Fruit fly (Drosophila melanogaster) whole organism, embryonic: ENCODE data around the gene CG15534.

Experiments used
- Bgb ChIP-seq: fragments of 200-800 bp; sonication (Bioruptor generic); IDR thresholded peaks from 2 replicates; pipeline ENCODE4 v1.3.6; 2022; ENCODE audit warnings: missing biosample characterization, missing genetic modification characterization; ENCODE audit not compliant: partially characterized antibody
- CG13296 ChIP-seq: fragments of 200-800 bp; sonication (Bioruptor generic); optimal IDR thresholded peaks from 3 replicates; lab custom pipeline; 2018; ENCODE audit warnings: missing biosample characterization, mild to moderate bottlenecking, missing genetic modification characterization
- CG13624 ChIP-seq: fragments of 200-800 bp; sonication (Bioruptor generic); optimal IDR thresholded peaks from 2 replicates; lab custom pipeline; 2016; ENCODE audit warnings: missing biosample characterization, missing genetic modification characterization
- CG15514 ChIP-seq: fragments of 200-800 bp; sonication (Bioruptor generic); optimal IDR thresholded peaks from 3 replicates; lab custom pipeline; 2017; ENCODE audit warnings: missing biosample characterization, missing genetic modification characterization, mild to moderate bottlenecking, moderate library complexity, missing genetic modification reagents
- CG17385 ChIP-seq: fragments of 200-800 bp; sonication (Bioruptor generic); optimal IDR thresholded peaks from 3 replicates; lab custom pipeline; 2018; ENCODE audit warnings: missing biosample characterization, mild to moderate bottlenecking, missing genetic modification characterization
- CG3163 ChIP-seq: fragments of 200-800 bp; sonication (Bioruptor generic); optimal IDR thresholded peaks from 3 replicates; lab custom pipeline; 2016; ENCODE audit warnings: missing biosample characterization, missing genetic modification characterization
- CG34376 ChIP-seq: fragments of 200-800 bp; sonication (Bioruptor generic); optimal IDR thresholded peaks from 2 replicates; lab custom pipeline; 2018; ENCODE audit warnings: missing biosample characterization, mild to moderate bottlenecking, missing genetic modification characterization
- CG9727 ChIP-seq: fragments of 200-800 bp; sonication (Bioruptor generic); optimal IDR thresholded peaks from 3 replicates; lab custom pipeline; 2017; ENCODE audit warnings: missing biosample characterization, mild to moderate bottlenecking, missing genetic modification characterization
- D ChIP-seq, 2 experiments: fragments of 200-800 bp in 1 of 2; fragments of >200 bp in 1 of 2; sonication (Bioruptor generic) in 1 of 2; optimal IDR thresholded peaks; 2 replicates in 1 of 2; 3 replicates in 1 of 2; lab custom pipeline; 2017; ENCODE audit warnings: mild to moderate bottlenecking in 1 of 2, missing biosample characterization in 1 of 2, missing genetic modification characterization in 1 of 2, missing genetic modification reagents in 1 of 2
- Dref ChIP-seq: fragments of 200-800 bp; sonication (Bioruptor generic); IDR thresholded peaks from 2 replicates; pipeline ENCODE4 v1.3.6; 2022; ENCODE audit warnings: missing biosample characterization, missing genetic modification characterization
- E2f2 ChIP-seq: fragments of 200-800 bp; sonication (Bioruptor generic); IDR thresholded peaks from 2 replicates; pipeline ENCODE4 v1.3.6; 2022; ENCODE audit warnings: missing biosample characterization, missing genetic modification characterization
- Fer1 ChIP-seq: fragments of 200-800 bp; sonication (Bioruptor generic); optimal IDR thresholded peaks from 2 replicates; lab custom pipeline; 2017; ENCODE audit warnings: missing biosample characterization, mild to moderate bottlenecking, missing genetic modification characterization
- GATAe ChIP-seq: fragments of 200-800 bp; sonication (Bioruptor generic); conservative IDR thresholded peaks from 2 replicates; pipeline ENCODE4 v1.3.6; 2022; ENCODE audit warnings: missing biosample characterization, missing genetic modification characterization
- Hr78 ChIP-seq, 2 experiments: fragments of 200-800 bp in 1 of 2; fragments of >200 bp in 1 of 2; sonication (Bioruptor generic) in 1 of 2; optimal IDR thresholded peaks; 2 replicates each; lab custom pipeline; 2017 to 2019; ENCODE audit warnings: missing biosample characterization in 2 of 2, missing genetic modification characterization in 2 of 2, mild to moderate bottlenecking in 1 of 2, moderate library complexity in 1 of 2
- MTF-1 ChIP-seq: fragments of 200-800 bp; sonication (Bioruptor generic); optimal IDR thresholded peaks from 2 replicates; lab custom pipeline; 2018; ENCODE audit warnings: missing biosample characterization, mild to moderate bottlenecking, missing genetic modification characterization, borderline replicate concordance
- Med ChIP-seq: fragments of 200-800 bp; sonication (Bioruptor generic); peaks from one replicate; lab custom pipeline; 2016; ENCODE audit warnings: missing biosample characterization, missing genetic modification characterization, mild to moderate bottlenecking, inconsistent platforms, moderate library complexity
- Nf-YC ChIP-seq: fragments of 200-800 bp; optimal IDR thresholded peaks from 3 replicates; lab custom pipeline; 2019; ENCODE audit warnings: missing biosample characterization, mild to moderate bottlenecking, missing genetic modification characterization, moderate library complexity
- Pdp1 ChIP-seq, 2 experiments: fragments of 200-800 bp; sonication (Bioruptor generic); optimal IDR thresholded peaks; 3 replicates each; lab custom pipeline; 2016; ENCODE audit warnings: missing biosample characterization in 2 of 2, missing genetic modification characterization in 2 of 2, mild to moderate bottlenecking in 1 of 2, moderate library complexity in 1 of 2
- Poxn ChIP-seq: fragments of 200-800 bp; sonication (Bioruptor generic); IDR thresholded peaks from 2 replicates; pipeline ENCODE4 v1.3.6; 2022; ENCODE audit warnings: missing biosample characterization, missing genetic modification characterization
- Trl ChIP-seq, 3 experiments: fragments of >200 bp in 2 of 3; fragments of 200-800 bp in 1 of 3; sonication (Bioruptor generic) in 1 of 3; optimal IDR thresholded peaks; 2 replicates in 1 of 3; 3 replicates in 2 of 3; lab custom pipeline; 2016 to 2017; ENCODE audit warnings: missing biosample characterization in 1 of 3, missing genetic modification characterization in 1 of 3
- caup ChIP-seq: fragments of 200-800 bp; sonication (Bioruptor generic); optimal IDR thresholded peaks from 3 replicates; lab custom pipeline; 2017; ENCODE audit warnings: missing biosample characterization, mild to moderate bottlenecking, missing genetic modification characterization, moderate library complexity; ENCODE audit not compliant: severe bottlenecking
- crol ChIP-seq: fragments of 200-800 bp; sonication (Bioruptor generic); IDR thresholded peaks from 2 replicates; pipeline ENCODE4 v1.3.6; 2022; ENCODE audit warnings: missing biosample characterization, missing genetic modification characterization
- dan ChIP-seq: fragments of 200-800 bp; sonication (Bioruptor generic); IDR thresholded peaks from 2 replicates; pipeline ENCODE4 v1.3.6; 2022; ENCODE audit warnings: missing biosample characterization, missing genetic modification characterization
- danr ChIP-seq: fragments of 200-800 bp; sonication (Bioruptor generic); IDR thresholded peaks from 2 replicates; pipeline ENCODE4 v1.3.6; 2022; ENCODE audit warnings: missing biosample characterization, missing genetic modification characterization
- emc ChIP-seq: fragments of 200-800 bp; sonication (Bioruptor generic); optimal IDR thresholded peaks from 2 replicates; lab custom pipeline; 2016; ENCODE audit warnings: missing biosample characterization, missing genetic modification characterization
- exex ChIP-seq: fragments of 200-800 bp; sonication (Bioruptor generic); optimal IDR thresholded peaks from 4 replicates; lab custom pipeline; 2018; ENCODE audit warnings: missing biosample characterization, mild to moderate bottlenecking, missing genetic modification characterization, moderate library complexity
- fd3F ChIP-seq: fragments of 200-800 bp; sonication (Bioruptor generic); optimal IDR thresholded peaks from 2 replicates; lab custom pipeline; 2018; ENCODE audit warnings: missing biosample characterization, mild to moderate bottlenecking, missing genetic modification characterization, moderate library complexity
- grn ChIP-seq: fragments of 200-800 bp; sonication (Bioruptor generic); optimal IDR thresholded peaks from 3 replicates; lab custom pipeline; 2017; ENCODE audit warnings: missing biosample characterization, missing genetic modification characterization
- h ChIP-seq: fragments of >200 bp; optimal IDR thresholded peaks from 2 replicates; lab custom pipeline; 2017
- jigr1 ChIP-seq: fragments of 200-800 bp; sonication (Bioruptor generic); IDR thresholded peaks from 3 replicates; pipeline ENCODE4 v1.3.6; 2022; ENCODE audit warnings: missing biosample characterization, missing genetic modification characterization
- lbe ChIP-seq: fragments of 200-800 bp; sonication (Bioruptor generic); optimal IDR thresholded peaks from 2 replicates; lab custom pipeline; 2016; ENCODE audit warnings: missing biosample characterization, mild to moderate bottlenecking, missing genetic modification characterization
- mirr ChIP-seq: fragments of 200-800 bp; sonication (Bioruptor generic); optimal IDR thresholded peaks from 3 replicates; lab custom pipeline; 2018; ENCODE audit warnings: missing biosample characterization, mild to moderate bottlenecking, missing genetic modification characterization
- nom ChIP-seq: fragments of 200-800 bp; sonication (Bioruptor generic); optimal IDR thresholded peaks from 2 replicates; lab custom pipeline; 2017; ENCODE audit warnings: missing biosample characterization, missing genetic modification characterization, mild to moderate bottlenecking, moderate library complexity, missing genetic modification reagents
- phol ChIP-seq: fragments of 200-800 bp; sonication (Bioruptor generic); optimal IDR thresholded peaks from 3 replicates; lab custom pipeline; 2018; ENCODE audit warnings: missing biosample characterization, mild to moderate bottlenecking, missing genetic modification characterization, moderate library complexity
- psq ChIP-seq: fragments of 200-800 bp; sonication (Bioruptor generic); optimal IDR thresholded peaks from 2 replicates; lab custom pipeline; 2017; ENCODE audit warnings: missing biosample characterization, missing genetic modification characterization
- ranshi ChIP-seq: fragments of 200-800 bp; sonication (Bioruptor generic); IDR thresholded peaks from 2 replicates; pipeline ENCODE4 v1.3.6; 2022; ENCODE audit warnings: missing biosample characterization, missing genetic modification characterization
- sisA ChIP-seq: fragments of 200-800 bp; sonication (Bioruptor generic); IDR thresholded peaks from 2 replicates; pipeline ENCODE4 v1.3.6; 2022; ENCODE audit warnings: missing biosample characterization, missing genetic modification characterization
- sug ChIP-seq: fragments of 200-800 bp; optimal IDR thresholded peaks from 2 replicates; lab custom pipeline; 2019; ENCODE audit warnings: missing biosample characterization, mild to moderate bottlenecking, missing genetic modification characterization, moderate library complexity
- toy ChIP-seq: fragments of 200-800 bp; sonication (Bioruptor generic); IDR thresholded peaks from 2 replicates; pipeline ENCODE4 v1.3.6; 2022; ENCODE audit warnings: missing biosample characterization, missing genetic modification characterization
- unc-4 ChIP-seq: fragments of 200-800 bp; sonication (Bioruptor generic); IDR thresholded peaks from 2 replicates; pipeline ENCODE4 v1.3.6; 2022; ENCODE audit warnings: missing biosample characterization, missing genetic modification characterization; ENCODE audit not compliant: partially characterized antibody
- yki ChIP-seq: fragments of >200 bp; optimal IDR thresholded peaks from 3 replicates; lab custom pipeline; 2018
- zf30C ChIP-seq: fragments of 200-800 bp; sonication (Bioruptor generic); optimal IDR thresholded peaks from 3 replicates; lab custom pipeline; 2018; ENCODE audit warnings: missing biosample characterization, mild to moderate bottlenecking, missing genetic modification characterization

Gene CG15534

DNA sequence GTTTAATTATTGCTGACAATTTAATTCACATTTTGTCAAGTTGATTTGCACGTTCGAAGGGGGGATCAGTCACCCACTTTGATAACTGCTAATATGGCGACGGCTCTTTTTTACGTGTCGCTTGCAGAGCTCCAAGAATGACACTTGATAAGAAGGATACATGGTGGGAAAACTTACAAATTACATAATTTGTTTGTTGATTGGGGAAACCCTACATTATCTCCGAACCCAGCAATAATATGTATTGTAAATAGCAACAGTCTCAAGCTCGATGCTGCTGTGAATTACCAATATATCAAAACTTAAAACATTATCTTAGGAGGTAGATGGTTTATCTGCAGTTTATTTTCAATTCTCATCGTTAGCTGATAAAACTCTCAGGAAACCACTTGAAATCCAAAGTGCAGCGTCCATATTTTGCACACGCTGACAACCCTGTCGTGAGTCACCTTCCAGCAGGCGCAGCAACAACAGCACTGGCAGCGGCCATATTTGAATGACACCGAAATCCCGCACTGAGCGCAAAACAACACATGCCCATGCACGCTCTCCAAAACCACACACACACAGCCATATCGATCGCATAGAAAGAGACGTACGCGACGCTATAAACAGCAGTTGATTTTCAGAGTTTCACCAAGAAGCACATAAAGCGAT, 43.5 kb upstream of the CG15534 start (continued):
- TF ChIP-seq sisA (GFP tag; lab: Robert Waterston, UW) (peak; percentile 86), dan (GFP tag; lab: Robert Waterston, UW) (peak; percentile 69; the same call in 1 of the 2 replicates), psq (GFP tag; lab: Kevin White, UChicago) (peak; percentile 77), crol (GFP tag; lab: Robert Waterston, UW) (no peak; the same call in 1 of the 2 replicates), unc-4 (GFP tag; lab: Robert Waterston, UW) (no peak)

DNA sequence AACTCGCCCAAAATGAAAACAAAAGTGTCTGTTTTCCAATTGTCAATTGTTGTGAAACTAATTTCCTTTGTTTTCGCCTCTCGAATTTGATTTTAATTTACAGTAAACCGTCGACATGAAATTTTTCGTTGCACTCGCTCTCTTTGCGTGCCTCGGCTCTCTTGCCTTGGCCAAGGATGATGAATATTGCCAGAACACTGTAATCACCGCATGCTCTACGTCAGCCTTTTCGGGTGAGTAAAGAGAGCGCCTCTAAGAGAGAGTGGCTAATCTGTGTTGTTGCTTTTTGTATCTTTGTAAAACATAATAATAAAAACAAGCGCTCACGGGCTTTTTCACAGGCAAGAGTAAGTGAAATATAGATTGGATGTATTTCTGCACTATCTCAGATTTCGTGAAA, 42.8 kb upstream of the CG15534 start:
- TF ChIP-seq MTF-1: peak; percentile 97
- no peak for TF ChIP-seq D (optimal IDR thresholded peaks at IDR 0.05; lab: Kevin White, UChicago)
- no peak for TF ChIP-seq D (GFP tag; optimal IDR thresholded peaks at IDR 0.05; lab: Kevin White, UChicago)
- TF ChIP-seq h: no peak
- peak; percentile 9 for TF ChIP-seq CG13624
- no peak for TF ChIP-seq CG9727 (GFP tag; lab: Kevin White, UChicago)
- TF ChIP-seq Med (GFP tag; lab: Kevin White, UChicago): peak; percentile 10
- TF ChIP-seq GATAe (GFP tag; lab: Robert Waterston, UW): no peak
- peak; percentile 56 for TF ChIP-seq yki
- TF ChIP-seq Trl (optimal IDR thresholded peaks at IDR 0.05; lab: Kevin White, UChicago): peak; percentile 93
- no peak for TF ChIP-seq Trl (GFP tag; optimal IDR thresholded peaks at IDR 0.05; lab: Kevin White, UChicago)
- peak; percentile 95 for TF ChIP-seq CG3163
- peak; percentile 10 for TF ChIP-seq lbe (GFP tag; lab: Kevin White, UChicago)
- no peak for TF ChIP-seq CG17385 (GFP tag; lab: Kevin White, UChicago)
- TF ChIP-seq nom (GFP tag; lab: Kevin White, UChicago): peak; percentile 1

DNA sequence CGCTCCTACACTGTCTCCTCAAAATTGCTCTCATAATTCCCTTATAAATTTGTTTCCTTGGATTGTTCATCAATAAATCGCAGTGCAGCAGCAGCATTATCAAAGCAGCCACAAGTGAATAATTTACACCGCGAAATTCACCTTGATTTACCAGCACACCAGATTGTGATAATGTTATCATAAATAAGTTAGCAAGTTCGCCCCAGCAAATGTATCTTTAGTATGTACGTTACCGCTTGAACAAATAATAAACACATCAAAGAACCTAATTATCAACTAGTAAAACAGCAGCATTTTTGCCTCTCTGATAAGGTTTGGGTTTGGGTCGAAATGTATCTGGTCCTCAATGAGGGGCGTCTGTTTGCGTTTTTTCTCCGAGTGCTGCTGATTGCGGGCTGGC, 41.6 kb upstream of the CG15534 start:
- no peak for TF ChIP-seq toy (GFP tag; lab: Robert Waterston, UW)
- TF ChIP-seq caup (GFP tag; lab: Kevin White, UChicago): peak; percentile 30
- no peak for TF ChIP-seq Nf-YC
- TF ChIP-seq CG13296 (GFP tag; lab: Kevin White, UChicago): peak; percentile 4
- TF ChIP-seq fd3F (GFP tag; lab: Kevin White, UChicago): no peak
- no peak for TF ChIP-seq GATAe (GFP tag; lab: Robert Waterston, UW)
- no peak for TF ChIP-seq Bgb
- TF ChIP-seq sug: peak; percentile 28
- no peak for TF ChIP-seq ranshi
- no peak for TF ChIP-seq E2f2 (GFP tag; lab: Robert Waterston, UW)
- peak; percentile 2 for TF ChIP-seq Med (GFP tag; lab: Kevin White, UChicago)
- no peak for TF ChIP-seq danr (GFP tag; lab: Robert Waterston, UW)
- peak; percentile 70 for TF ChIP-seq exex
- TF ChIP-seq Hr78 (GFP tag; optimal IDR thresholded peaks at IDR 0.05; lab: Kevin White, UChicago): no peak
- peak; percentile 46 for TF ChIP-seq CG34376 (GFP tag; lab: Kevin White, UChicago)
- no peak for TF ChIP-seq emc
- TF ChIP-seq mirr: peak; percentile 91
- TF ChIP-seq Poxn (GFP tag; lab: Robert Waterston, UW): no peak

DNA sequence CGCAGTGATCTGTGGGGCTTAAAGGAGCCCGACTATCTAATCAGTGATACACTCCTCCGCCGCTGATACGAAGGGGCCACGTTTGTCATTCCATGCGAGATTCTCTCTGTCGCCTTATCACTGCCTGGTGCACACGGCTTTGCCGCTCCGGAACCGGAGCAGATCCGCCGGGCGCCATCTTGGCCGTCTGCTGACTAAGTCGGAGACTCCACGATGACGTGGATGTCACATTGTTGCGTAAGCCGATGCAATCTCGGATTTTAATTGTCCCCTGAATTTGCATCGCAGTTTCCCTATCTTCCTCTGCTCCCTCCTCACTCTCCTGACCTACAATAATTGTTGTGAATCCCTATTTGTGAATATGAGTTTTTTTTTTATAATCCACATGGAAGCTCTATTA, 40.8 kb upstream of the CG15534 start:
- peak in 1 of 2 experiments; percentile 31 for TF ChIP-seq Pdp1 (GFP tag; optimal IDR thresholded peaks at IDR 0.05; lab: Kevin White, UChicago)
- TF ChIP-seq zf30C (GFP tag; lab: Kevin White, UChicago): no peak
- TF ChIP-seq Dref (GFP tag; lab: Robert Waterston, UW): 0 out of 2 replicates have a peak, but pooled peaks have one; percentile 8
- TF ChIP-seq CG15514: peak; percentile 35
- no peak for TF ChIP-seq jigr1 (GFP tag; lab: Robert Waterston, UW)
- peak; percentile 52 for TF ChIP-seq grn
- peak; percentile 71 for TF ChIP-seq MTF-1
- peak; percentile 24 for TF ChIP-seq phol (tag; lab: Kevin White, UChicago)
- no peak for TF ChIP-seq Fer1 (GFP tag; lab: Kevin White, UChicago)
- TF ChIP-seq, all 482 proteins: peak for 6
